Worm (Caenorhabditis elegans) whole organism, late embryonic: ENCODE results near the gene elt-3.

Source experiments
- F13H6.1 ChIP-seq: sonication (generic microtip); optimal IDR thresholded peaks from 2 replicates; lab custom pipeline; 2016; ENCODE audit warnings: missing genetic modification characterization, missing compliant biosample characterization
- K02D7.2 ChIP-seq: sonication (generic microtip); optimal IDR thresholded peaks from 2 replicates; lab custom pipeline; 2017; ENCODE audit warnings: mild to moderate bottlenecking, missing genetic modification characterization, missing compliant biosample characterization
- T23F11.4 ChIP-seq: fragments of 200-800 bp; sonication (Bioruptor generic); optimal IDR thresholded peaks from 2 replicates; lab custom pipeline; 2018; ENCODE audit warnings: mild to moderate bottlenecking, missing genetic modification characterization, missing compliant biosample characterization
- Y22D7AL.16 ChIP-seq: sonication (generic microtip); optimal IDR thresholded peaks from 2 replicates; lab custom pipeline; 2016; ENCODE audit warnings: missing genetic modification characterization, missing compliant biosample characterization
- ama-1 ChIP-seq: fragments of 150-350 bp; optimal IDR thresholded peaks from 2 replicates; lab custom pipeline; 2014
- ceh-18 ChIP-seq: sonication (generic microtip); optimal IDR thresholded peaks from 2 replicates; lab custom pipeline; 2016; ENCODE audit warnings: missing genetic modification characterization, missing compliant biosample characterization
- ceh-19 ChIP-seq: fragments of 200-800 bp; sonication (Bioruptor generic); optimal IDR thresholded peaks from 2 replicates; lab custom pipeline; 2018; ENCODE audit warnings: mild to moderate bottlenecking, missing genetic modification characterization, missing compliant biosample characterization
- ceh-22 ChIP-seq: sonication (generic microtip); optimal IDR thresholded peaks from 2 replicates; lab custom pipeline; 2017; ENCODE audit warnings: missing biosample characterization, missing genetic modification characterization
- ceh-30 ChIP-seq: fragments of 150-350 bp; optimal IDR thresholded peaks from 2 replicates; lab custom pipeline; 2014; ENCODE audit warnings: missing biosample characterization, missing genetic modification characterization
- ceh-34 ChIP-seq: sonication (generic microtip); optimal IDR thresholded peaks from 2 replicates; lab custom pipeline; 2016; ENCODE audit warnings: mild to moderate bottlenecking, missing genetic modification characterization, missing compliant biosample characterization
- ceh-6 ChIP-seq: fragments of 200-800 bp; sonication (Bioruptor generic); optimal IDR thresholded peaks from 2 replicates; lab custom pipeline; 2018; ENCODE audit warnings: mild to moderate bottlenecking, missing genetic modification characterization, missing compliant biosample characterization
- ceh-9 ChIP-seq: sonication (generic microtip); optimal IDR thresholded peaks from 2 replicates; lab custom pipeline; 2016; ENCODE audit warnings: mild to moderate bottlenecking, missing genetic modification characterization, inconsistent platforms, missing compliant biosample characterization
- che-1 ChIP-seq: sonication (generic microtip); optimal IDR thresholded peaks from 2 replicates; lab custom pipeline; 2016; ENCODE audit warnings: mild to moderate bottlenecking, missing genetic modification characterization, missing compliant biosample characterization
- dmd-4 ChIP-seq: sonication (generic microtip); optimal IDR thresholded peaks from 2 replicates; lab custom pipeline; 2016; ENCODE audit warnings: borderline replicate concordance, missing genetic modification characterization, missing compliant biosample characterization
- elt-4 ChIP-seq: sonication (generic microtip); optimal IDR thresholded peaks from 2 replicates; lab custom pipeline; 2016; ENCODE audit warnings: missing genetic modification characterization, missing compliant biosample characterization
- ets-4 ChIP-seq: sonication (generic microtip); optimal IDR thresholded peaks from 2 replicates; lab custom pipeline; 2016; ENCODE audit warnings: missing genetic modification characterization, missing compliant biosample characterization
- fkh-6 ChIP-seq: sonication (generic microtip); optimal IDR thresholded peaks from 2 replicates; lab custom pipeline; 2016; ENCODE audit warnings: missing genetic modification characterization, missing compliant biosample characterization
- hlh-8 ChIP-seq: sonication (generic microtip); optimal IDR thresholded peaks from 2 replicates; lab custom pipeline; 2016; ENCODE audit warnings: missing genotype, missing genetic modification characterization, missing compliant biosample characterization
- nfya-1 ChIP-seq: sonication (generic microtip); optimal IDR thresholded peaks from 2 replicates; lab custom pipeline; 2017; ENCODE audit warnings: missing genetic modification characterization, mild to moderate bottlenecking, missing compliant biosample characterization, antibody characterized with exemption, moderate library complexity
- nhr-11 ChIP-seq: fragments of 150-350 bp; optimal IDR thresholded peaks from 2 replicates; lab custom pipeline; 2014; ENCODE audit warnings: missing biosample characterization, missing genetic modification characterization
- npax-4 ChIP-seq: sonication (generic microtip); optimal IDR thresholded peaks from 2 replicates; lab custom pipeline; 2016; ENCODE audit warnings: missing genetic modification characterization, missing compliant biosample characterization
- odd-2 ChIP-seq: sonication (generic microtip); optimal IDR thresholded peaks from 2 replicates; lab custom pipeline; 2017; ENCODE audit warnings: antibody characterized with exemption, mild to moderate bottlenecking, missing genetic modification characterization, missing compliant biosample characterization
- pag-3 ChIP-seq: sonication (generic microtip); optimal IDR thresholded peaks from 2 replicates; lab custom pipeline; 2016; ENCODE audit warnings: missing compliant biosample characterization, missing genetic modification characterization, borderline replicate concordance
- pat-9 ChIP-seq: fragments of 200-800 bp; sonication (Bioruptor generic); optimal IDR thresholded peaks from 2 replicates; lab custom pipeline; 2018; ENCODE audit warnings: mild to moderate bottlenecking, missing genetic modification characterization, moderate library complexity, missing compliant biosample characterization
- pqm-1 ChIP-seq: sonication (generic microtip); optimal IDR thresholded peaks from 2 replicates; lab custom pipeline; 2016; ENCODE audit warnings: missing genetic modification characterization, missing compliant biosample characterization
- pros-1 ChIP-seq: fragments of 150-350 bp; optimal IDR thresholded peaks from 2 replicates; lab custom pipeline; 2014; ENCODE audit warnings: missing biosample characterization, missing genetic modification reagents, missing genetic modification characterization
- ref-2 ChIP-seq: sonication (generic microtip); optimal IDR thresholded peaks from 2 replicates; lab custom pipeline; 2016; ENCODE audit warnings: missing genetic modification characterization, missing compliant biosample characterization
- sox-2 ChIP-seq: fragments of 200-800 bp; sonication (Bioruptor generic); IDR thresholded peaks from 2 replicates; pipeline ENCODE4 v1.3.6; 2022; ENCODE audit warnings: missing genetic modification reagents, missing genetic modification characterization, missing compliant biosample characterization
- sox-4 ChIP-seq: sonication (generic microtip); optimal IDR thresholded peaks from 2 replicates; lab custom pipeline; 2017; ENCODE audit warnings: mild to moderate bottlenecking, missing genetic modification characterization, inconsistent platforms, missing compliant biosample characterization
- tbx-2 ChIP-seq: sonication (generic microtip); optimal IDR thresholded peaks from 2 replicates; lab custom pipeline; 2016; ENCODE audit warnings: missing genetic modification characterization, missing compliant biosample characterization
- tbx-7 ChIP-seq: sonication (generic microtip); optimal IDR thresholded peaks from 2 replicates; lab custom pipeline; 2016; ENCODE audit warnings: missing genotype, missing genetic modification characterization, missing compliant biosample characterization
- ttx-3 ChIP-seq: sonication (generic microtip); optimal IDR thresholded peaks from 2 replicates; lab custom pipeline; 2016; ENCODE audit warnings: missing genetic modification reagents, missing genetic modification characterization, missing compliant biosample characterization
- unc-42 ChIP-seq: sonication (generic microtip); optimal IDR thresholded peaks from 2 replicates; lab custom pipeline; 2016; ENCODE audit warnings: missing genotype, missing genetic modification characterization, missing compliant biosample characterization
- unc-55 ChIP-seq: sonication (generic microtip); optimal IDR thresholded peaks from 2 replicates; lab custom pipeline; 2017; ENCODE audit warnings: missing biosample characterization, missing genetic modification reagents, missing genetic modification characterization
- unc-86 ChIP-seq: sonication (generic microtip); optimal IDR thresholded peaks from 2 replicates; lab custom pipeline; 2016; ENCODE audit warnings: missing genetic modification characterization, missing compliant biosample characterization
- zip-5 ChIP-seq: sonication (generic microtip); optimal IDR thresholded peaks from 2 replicates; lab custom pipeline; 2016; ENCODE audit warnings: missing genetic modification characterization, missing compliant biosample characterization
- ztf-16 ChIP-seq: sonication (generic microtip); optimal IDR thresholded peaks from 2 replicates; lab custom pipeline; 2017; ENCODE audit warnings: missing genetic modification characterization, missing compliant biosample characterization

The elt-3 gene

ce11 chrX:13937910-13938309, 3.2 kb downstream of the elt-3 start:
- TF ChIP-seq pqm-1 (tag; lab: Kevin White, UChicago) (no peak), unc-86 (no peak), K02D7.2 (tag; lab: Kevin White, UChicago) (no peak), nfya-1 (tag; lab: Kevin White, UChicago) (peak; percentile 8)

DNA sequence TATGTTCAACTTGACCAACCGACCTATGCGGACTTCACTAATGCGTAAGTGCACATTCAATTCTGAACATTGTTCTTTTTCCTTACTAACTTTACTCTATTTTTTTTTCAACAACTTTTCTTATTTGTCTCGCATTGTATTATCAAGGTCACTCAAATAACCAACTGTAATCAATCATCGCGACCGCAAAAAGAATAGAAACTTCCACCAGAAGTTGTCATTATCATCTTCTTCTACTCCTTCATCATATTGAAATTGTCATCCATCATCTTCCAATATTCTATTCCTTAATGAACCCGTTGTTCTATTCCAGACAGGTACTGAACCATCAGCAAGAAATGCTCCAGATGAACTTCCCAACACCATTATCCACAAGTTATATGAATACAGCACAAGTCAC, 4.7 kb downstream of the elt-3 start:
- TF ChIP-seq dmd-4 (tag; lab: Kevin White, UChicago) (no peak), ceh-18 (tag; lab: Kevin White, UChicago) (no peak), sox-2 (GFP tag; lab: Robert Waterston, UW) (no peak), ama-1 (lab: Kevin White, UChicago) (no peak), T23F11.4 (GFP tag; lab: Kevin White, UChicago) (no peak), ceh-6 (GFP tag; lab: Kevin White, UChicago) (no peak), Y22D7AL.16 (no peak), hlh-8 (no peak), ceh-34 (tag; lab: Kevin White, UChicago) (no peak), zip-5 (tag; lab: Kevin White, UChicago) (no peak), K02D7.2 (tag; lab: Kevin White, UChicago) (no peak), pag-3 (no peak), fkh-6 (tag; lab: Kevin White, UChicago) (no peak), ets-4 (no peak), unc-55 (no peak)

DNA sequence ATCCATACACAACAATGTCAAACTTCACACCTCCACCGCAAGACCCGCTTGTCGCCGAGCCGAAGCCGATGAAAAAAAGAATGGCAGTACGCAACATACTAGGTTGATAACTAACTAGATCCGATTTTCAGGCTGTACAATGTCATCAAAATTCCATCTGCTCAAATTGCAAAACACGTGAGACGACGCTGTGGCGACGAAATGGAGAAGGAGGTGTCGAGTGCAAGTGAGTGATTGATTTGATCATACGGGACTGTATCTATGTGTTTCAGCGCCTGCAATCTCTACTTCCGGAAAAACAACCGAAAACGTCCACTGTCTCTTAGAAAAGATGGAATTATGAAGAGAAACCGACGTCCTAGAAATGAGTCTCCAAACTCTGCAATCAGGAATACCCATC, 5.6 kb downstream of the elt-3 start:
- TF ChIP-seq ceh-22: no peak
- no peak for TF ChIP-seq tbx-7 (tag; lab: Kevin White, UChicago)
- TF ChIP-seq nhr-11 (tag; lab: Kevin White, UChicago): no peak
- TF ChIP-seq ama-1 (lab: Kevin White, UChicago): no peak
- TF ChIP-seq Y22D7AL.16: no peak
- no peak for TF ChIP-seq ztf-16 (tag; lab: Kevin White, UChicago)
- TF ChIP-seq F13H6.1: no peak
- no peak for TF ChIP-seq K02D7.2 (tag; lab: Kevin White, UChicago)
- TF ChIP-seq fkh-6 (tag; lab: Kevin White, UChicago): no peak
- no peak for TF ChIP-seq ceh-30 (tag; lab: Kevin White, UChicago)
- no peak for TF ChIP-seq pat-9
- no peak for TF ChIP-seq sox-4 (tag; lab: Kevin White, UChicago)
- no peak for TF ChIP-seq ceh-6 (GFP tag; lab: Kevin White, UChicago)
- no peak for TF ChIP-seq tbx-2 (tag; lab: Kevin White, UChicago)
- no peak for TF ChIP-seq ceh-19 (GFP tag; lab: Kevin White, UChicago)
- no peak for TF ChIP-seq nfya-1 (tag; lab: Kevin White, UChicago)
- no peak for TF ChIP-seq zip-5 (tag; lab: Kevin White, UChicago)
- TF ChIP-seq pros-1 (tag; lab: Kevin White, UChicago): no peak
- TF ChIP-seq che-1 (tag; lab: Kevin White, UChicago): no peak
- TF ChIP-seq, all 69 proteins: peak for 0

ce11 chrX:13941296-13941695, 6.6 kb downstream of the elt-3 start:
- TF ChIP-seq ref-2 (tag; lab: Kevin White, UChicago): no peak
- no peak for TF ChIP-seq ceh-9 (tag; lab: Kevin White, UChicago)
- no peak for TF ChIP-seq K02D7.2 (tag; lab: Kevin White, UChicago)
- TF ChIP-seq unc-55: peak; percentile 24
- no peak for TF ChIP-seq nhr-11 (tag; lab: Kevin White, UChicago)
- TF ChIP-seq odd-2 (tag; lab: Kevin White, UChicago): no peak
- TF ChIP-seq sox-2 (GFP tag; lab: Robert Waterston, UW): no peak

ce11 chrX:13941865-13942264, 7.2 kb downstream of the elt-3 start:
- TF ChIP-seq sox-2 (GFP tag; lab: Robert Waterston, UW) (no peak), npax-4 (tag; lab: Kevin White, UChicago) (no peak), elt-4 (tag; lab: Kevin White, UChicago) (no peak), ttx-3 (tag; lab: Kevin White, UChicago) (no peak), ref-2 (tag; lab: Kevin White, UChicago) (no peak), unc-42 (tag; lab: Kevin White, UChicago) (no peak)
